Fruit fly (Drosophila melanogaster) S2 (cell line): ENCODE data around the gene CG42814.

Experiments
- CG8478 ChIP-seq: fragments of >200 bp; optimal IDR thresholded peaks from 2 replicates; lab custom pipeline; 2018
- CTCF ChIP-seq, 2 experiments: fragments of >200 bp; optimal IDR thresholded peaks; 2 replicates each; lab custom pipeline; 2018

DNA sequence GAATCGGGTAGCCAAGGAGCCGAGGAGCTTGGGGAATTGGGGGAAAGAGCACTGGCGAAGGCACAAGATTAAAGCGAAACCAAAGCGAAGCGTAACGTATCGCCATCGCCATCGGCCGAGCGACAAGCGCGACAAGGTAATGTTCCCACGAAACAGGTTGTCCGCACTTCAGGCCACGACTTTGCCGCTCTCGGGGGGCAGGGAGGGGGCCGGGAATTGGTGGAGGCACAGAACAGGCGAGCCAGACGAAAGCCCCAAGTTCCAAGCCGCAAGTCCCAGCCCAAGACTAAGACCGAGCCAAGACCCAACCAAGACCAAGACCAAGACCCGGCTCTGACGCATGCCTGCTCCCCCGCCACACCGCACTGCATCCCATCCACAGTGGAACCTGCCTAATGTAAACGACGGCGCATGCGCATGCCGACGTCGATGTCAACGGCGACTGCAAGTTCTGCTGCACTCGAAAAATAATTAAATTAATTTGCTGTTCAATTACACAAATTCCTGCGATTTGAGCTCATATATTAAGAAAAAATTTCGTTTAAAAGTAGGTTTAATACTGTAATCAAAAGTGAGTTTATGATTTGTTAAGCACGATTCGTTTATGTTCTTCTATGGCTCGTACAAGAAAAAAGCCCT is 43.2 kb downstream of the CG42814 start:
- TF ChIP-seq CTCF (optimal IDR thresholded peaks at IDR 0.05; lab: Kevin White, UChicago) (no peak), CG8478 (lab: Kevin White, UChicago) (no peak)
